Worm (Caenorhabditis elegans) whole organism, early embryonic: ENCODE results near the gene F59A6.12.

Experiments used
- B0310.2 ChIP-seq: sonication (generic microtip); optimal IDR thresholded peaks from 2 replicates; lab custom pipeline; 2016; ENCODE audit warnings: mild to moderate bottlenecking, missing genetic modification characterization, missing compliant biosample characterization
- F13C5.2 ChIP-seq: sonication (generic microtip); optimal IDR thresholded peaks from 2 replicates; lab custom pipeline; 2017; ENCODE audit warnings: mild to moderate bottlenecking, missing genetic modification characterization, inconsistent platforms, missing compliant biosample characterization
- aly-1 ChIP-seq: sonication (generic microtip); optimal IDR thresholded peaks from 2 replicates; lab custom pipeline; 2016; ENCODE audit warnings: missing genetic modification characterization, missing compliant biosample characterization
- ama-1 ChIP-seq: fragments of 150-350 bp; optimal IDR thresholded peaks from 2 replicates; lab custom pipeline; 2014
- ceh-13 ChIP-seq: fragments of 200-800 bp; sonication (Bioruptor generic); optimal IDR thresholded peaks from 2 replicates; lab custom pipeline; 2018; ENCODE audit warnings: mild to moderate bottlenecking, missing genetic modification characterization, missing compliant biosample characterization
- ceh-36 ChIP-seq: sonication (generic microtip); optimal IDR thresholded peaks from 2 replicates; lab custom pipeline; 2016; ENCODE audit warnings: missing genetic modification characterization, inconsistent platforms, missing compliant biosample characterization
- ets-7 ChIP-seq: sonication (generic microtip); optimal IDR thresholded peaks from 2 replicates; lab custom pipeline; 2016; ENCODE audit warnings: missing genotype, missing genetic modification characterization, missing compliant biosample characterization
- flt-1 ChIP-seq: fragments of 200-800 bp; sonication (Bioruptor generic); IDR thresholded peaks from 2 replicates; pipeline ENCODE4 v1.3.6; 2022; ENCODE audit warnings: missing genetic modification characterization, missing compliant biosample characterization
- hmbx-1 ChIP-seq: sonication (generic microtip); optimal IDR thresholded peaks from 2 replicates; lab custom pipeline; 2016; ENCODE audit warnings: mild to moderate bottlenecking, missing genetic modification characterization, missing compliant biosample characterization
- hmg-4 ChIP-seq: fragments of 200-800 bp; sonication (Bioruptor generic); optimal IDR thresholded peaks from 2 replicates; lab custom pipeline; 2018; ENCODE audit warnings: mild to moderate bottlenecking, missing genetic modification characterization, missing compliant biosample characterization
- hnd-1 ChIP-seq: sonication (generic microtip); optimal IDR thresholded peaks from 2 replicates; lab custom pipeline; 2016; ENCODE audit warnings: missing genetic modification characterization, missing compliant biosample characterization
- pes-1 ChIP-seq: fragments of 200-800 bp; sonication (Bioruptor generic); IDR thresholded peaks from 2 replicates; pipeline ENCODE4 v1.3.6; 2022; ENCODE audit warnings: missing genetic modification reagents, missing genetic modification characterization, missing compliant biosample characterization
- scrt-1 ChIP-seq: fragments of 200-800 bp; sonication (Bioruptor generic); IDR thresholded peaks from 2 replicates; pipeline ENCODE4 v1.3.6; 2022; ENCODE audit warnings: missing genetic modification characterization, missing compliant biosample characterization
- sea-1 ChIP-seq: fragments of 200-800 bp; sonication (Bioruptor generic); conservative IDR thresholded peaks from 2 replicates; pipeline ENCODE4 v1.3.6; 2022; ENCODE audit warnings: missing genetic modification characterization, missing compliant biosample characterization
- tbx-11 ChIP-seq: fragments of 200-800 bp; sonication (Bioruptor generic); IDR thresholded peaks from 2 replicates; pipeline ENCODE4 v1.3.6; 2022; ENCODE audit warnings: missing genetic modification characterization, missing compliant biosample characterization
- tbx-37 ChIP-seq: fragments of 200-800 bp; sonication (Bioruptor generic); conservative IDR thresholded peaks from 2 replicates; pipeline ENCODE4 v1.3.6; 2022; ENCODE audit warnings: missing genetic modification reagents, missing genetic modification characterization, missing compliant biosample characterization
- tra-4 ChIP-seq: sonication (generic microtip); optimal IDR thresholded peaks from 2 replicates; lab custom pipeline; 2017; ENCODE audit warnings: missing genetic modification characterization, missing compliant biosample characterization

F59A6.12 gene

ce11 chrII:4994939-4995338 is 16.9 kb downstream of the F59A6.12 start, which contains the start of gene rnh-1.0:
Gene rnh-1.0 (plus strand): TSS chrII:4995327.
- TF ChIP-seq tbx-37 (GFP tag; lab: Robert Waterston, UW): no peak
- TF ChIP-seq hmbx-1 (tag; lab: Kevin White, UChicago): no peak
- TF ChIP-seq tbx-11: no peak
- no peak for TF ChIP-seq ceh-13
- TF ChIP-seq scrt-1: no peak
- TF ChIP-seq ceh-36: no peak
- TF ChIP-seq B0310.2 (tag; lab: Kevin White, UChicago): no peak
- TF ChIP-seq hmg-4 (GFP tag; lab: Kevin White, UChicago): no peak
- TF ChIP-seq F13C5.2: no peak
- no peak for TF ChIP-seq aly-1
- TF ChIP-seq ama-1 (lab: Kevin White, UChicago): no peak
- no peak for TF ChIP-seq tra-4 (tag; lab: Kevin White, UChicago)
- TF ChIP-seq pes-1 (GFP tag; lab: Robert Waterston, UW): no peak
- no peak for TF ChIP-seq ets-7
- TF ChIP-seq sea-1 (GFP tag; lab: Robert Waterston, UW): no peak
- no peak for TF ChIP-seq hnd-1 (tag; lab: Kevin White, UChicago)
- no peak for TF ChIP-seq flt-1 (GFP tag; lab: Robert Waterston, UW)

- TF ChIP-seq hnd-1 (tag; lab: Kevin White, UChicago) (no peak), pes-1 (GFP tag; lab: Robert Waterston, UW) (0 out of 2 replicates have a peak, but pooled peaks have one; percentile 37)
These were observed 18.2 kb downstream of the F59A6.12 start, which contains the start of the genes eif-1 and vps-24 for ce11 chrII:4993530-4994192. Gene eif-1 (minus strand): TSS chrII:4993580. Gene vps-24 (plus strand): TSS chrII:4993998.

ce11 chrII:4992977-4993376 is 18.9 kb downstream of the F59A6.12 start, which contains the start of gene pigb-1:
Gene pigb-1 (minus strand): TSS chrII:4993077.
- TF ChIP-seq F13C5.2 (no peak), sea-1 (GFP tag; lab: Robert Waterston, UW) (no peak), pes-1 (GFP tag; lab: Robert Waterston, UW) (no peak), ama-1 (lab: Kevin White, UChicago) (no peak), ceh-13 (no peak), scrt-1 (no peak), B0310.2 (tag; lab: Kevin White, UChicago) (no peak), flt-1 (GFP tag; lab: Robert Waterston, UW) (no peak), hmg-4 (GFP tag; lab: Kevin White, UChicago) (no peak), ets-7 (no peak), tbx-11 (no peak), aly-1 (no peak), ceh-36 (no peak), hmbx-1 (tag; lab: Kevin White, UChicago) (no peak), hnd-1 (tag; lab: Kevin White, UChicago) (no peak), tbx-37 (GFP tag; lab: Robert Waterston, UW) (no peak), tra-4 (tag; lab: Kevin White, UChicago) (no peak)

ce11 chrII:4989802-4990201 is 22.1 kb downstream of the F59A6.12 start, which contains the start of gene T27F7.12:
Gene T27F7.12 (plus strand): TSS chrII:4990102.
- TF ChIP-seq ets-7 (no peak), ceh-13 (no peak), pes-1 (GFP tag; lab: Robert Waterston, UW) (no peak), tra-4 (tag; lab: Kevin White, UChicago) (no peak), flt-1 (GFP tag; lab: Robert Waterston, UW) (no peak), B0310.2 (tag; lab: Kevin White, UChicago) (no peak), tbx-11 (no peak), tbx-37 (GFP tag; lab: Robert Waterston, UW) (no peak), hnd-1 (tag; lab: Kevin White, UChicago) (no peak)

- TF ChIP-seq hmbx-1 (tag; lab: Kevin White, UChicago): no peak
These were observed 24.6 kb downstream of the F59A6.12 start for ce11 chrII:4987257-4987656.

- peak; percentile 30 for TF ChIP-seq ceh-36
- no peak for TF ChIP-seq hmg-4 (GFP tag; lab: Kevin White, UChicago)
These were observed 25.2 kb downstream of the F59A6.12 start for ce11 chrII:4986664-4987063.

- no peak for TF ChIP-seq hmg-4 (GFP tag; lab: Kevin White, UChicago)
- no peak for TF ChIP-seq sea-1 (GFP tag; lab: Robert Waterston, UW)
- TF ChIP-seq ceh-13: no peak
- no peak for TF ChIP-seq tbx-11
- no peak for TF ChIP-seq flt-1 (GFP tag; lab: Robert Waterston, UW)
- no peak for TF ChIP-seq ama-1 (lab: Kevin White, UChicago)
- no peak for TF ChIP-seq hmbx-1 (tag; lab: Kevin White, UChicago)
- TF ChIP-seq hnd-1 (tag; lab: Kevin White, UChicago): no peak
- TF ChIP-seq B0310.2 (tag; lab: Kevin White, UChicago): no peak
- no peak for TF ChIP-seq aly-1
- no peak for TF ChIP-seq scrt-1
- no peak for TF ChIP-seq ets-7
- TF ChIP-seq ceh-36: no peak
- TF ChIP-seq tbx-37 (GFP tag; lab: Robert Waterston, UW): no peak
- TF ChIP-seq F13C5.2: no peak
These were observed 25.8 kb downstream of the F59A6.12 start for ce11 chrII:4985961-4986503.

- TF ChIP-seq hmbx-1 (tag; lab: Kevin White, UChicago): no peak
- TF ChIP-seq flt-1 (GFP tag; lab: Robert Waterston, UW): no peak
- no peak for TF ChIP-seq pes-1 (GFP tag; lab: Robert Waterston, UW)
- TF ChIP-seq aly-1: no peak
- no peak for TF ChIP-seq scrt-1
- no peak for TF ChIP-seq B0310.2 (tag; lab: Kevin White, UChicago)
- no peak for TF ChIP-seq tbx-37 (GFP tag; lab: Robert Waterston, UW)
- TF ChIP-seq tra-4 (tag; lab: Kevin White, UChicago): no peak
- TF ChIP-seq sea-1 (GFP tag; lab: Robert Waterston, UW): no peak
- no peak for TF ChIP-seq ets-7
- TF ChIP-seq tbx-11: no peak
- no peak for TF ChIP-seq ama-1 (lab: Kevin White, UChicago)
- no peak for TF ChIP-seq ceh-13
- TF ChIP-seq hnd-1 (tag; lab: Kevin White, UChicago): no peak
- TF ChIP-seq hmg-4 (GFP tag; lab: Kevin White, UChicago): no peak
These were observed 27.7 kb downstream of the F59A6.12 start for ce11 chrII:4984151-4984550.
